Fruit fly (Drosophila melanogaster) whole organism, embryonic: ENCODE data around the gene Dbp73D.

Source experiments
- CG10565 ChIP-seq: fragments of 200-800 bp; sonication (Bioruptor generic); optimal IDR thresholded peaks from 3 replicates; lab custom pipeline; 2016; ENCODE audit warnings: missing biosample characterization, mild to moderate bottlenecking, missing genetic modification characterization
- CG11695 ChIP-seq: fragments of 200-800 bp; sonication (Bioruptor generic); IDR thresholded peaks from 3 replicates; pipeline ENCODE4 v1.3.6; 2022; ENCODE audit warnings: missing biosample characterization, missing genetic modification characterization
- CG4730 ChIP-seq: fragments of 200-800 bp; sonication (Bioruptor generic); IDR thresholded peaks from 2 replicates; pipeline ENCODE4 v1.3.6; 2022; ENCODE audit warnings: missing biosample characterization, missing genetic modification characterization
- CG4854 ChIP-seq: fragments of 200-800 bp; sonication (Bioruptor generic); optimal IDR thresholded peaks from 2 replicates; lab custom pipeline; 2016; ENCODE audit warnings: missing biosample characterization, missing genetic modification characterization, inconsistent platforms
- CG6854 ChIP-seq: fragments of 200-800 bp; sonication (Bioruptor generic); optimal IDR thresholded peaks from 3 replicates; lab custom pipeline; 2017; ENCODE audit warnings: missing biosample characterization, mild to moderate bottlenecking, missing genetic modification characterization
- MTF-1 ChIP-seq: fragments of 200-800 bp; sonication (Bioruptor generic); optimal IDR thresholded peaks from 2 replicates; lab custom pipeline; 2018; ENCODE audit warnings: missing biosample characterization, mild to moderate bottlenecking, missing genetic modification characterization, borderline replicate concordance
- corto ChIP-seq: fragments of 200-800 bp; sonication (Bioruptor generic); optimal IDR thresholded peaks from 2 replicates; lab custom pipeline; 2016; ENCODE audit warnings: missing biosample characterization, mild to moderate bottlenecking, missing genetic modification characterization, moderate library complexity
- cwo ChIP-seq: fragments of 200-800 bp; sonication (Bioruptor generic); optimal IDR thresholded peaks from 3 replicates; lab custom pipeline; 2017; ENCODE audit warnings: missing biosample characterization, missing genetic modification characterization, mild to moderate bottlenecking, moderate library complexity, missing genetic modification reagents
- p53 ChIP-seq: fragments of 200-800 bp; sonication (Bioruptor generic); optimal IDR thresholded peaks from 2 replicates; lab custom pipeline; 2016; ENCODE audit warnings: missing biosample characterization, missing genetic modification characterization
- ranshi ChIP-seq: fragments of 200-800 bp; sonication (Bioruptor generic); IDR thresholded peaks from 2 replicates; pipeline ENCODE4 v1.3.6; 2022; ENCODE audit warnings: missing biosample characterization, missing genetic modification characterization
- sens ChIP-seq: fragments of 200-800 bp; sonication (Bioruptor generic); peaks from one replicate; lab custom pipeline; 2016; ENCODE audit warnings: missing biosample characterization, missing genetic modification characterization
- z ChIP-seq: fragments of 200-800 bp; sonication (Bioruptor generic); IDR thresholded peaks from 3 replicates; pipeline ENCODE4 v1.3.6; 2022; ENCODE audit warnings: missing biosample characterization, missing genetic modification characterization

DNA sequence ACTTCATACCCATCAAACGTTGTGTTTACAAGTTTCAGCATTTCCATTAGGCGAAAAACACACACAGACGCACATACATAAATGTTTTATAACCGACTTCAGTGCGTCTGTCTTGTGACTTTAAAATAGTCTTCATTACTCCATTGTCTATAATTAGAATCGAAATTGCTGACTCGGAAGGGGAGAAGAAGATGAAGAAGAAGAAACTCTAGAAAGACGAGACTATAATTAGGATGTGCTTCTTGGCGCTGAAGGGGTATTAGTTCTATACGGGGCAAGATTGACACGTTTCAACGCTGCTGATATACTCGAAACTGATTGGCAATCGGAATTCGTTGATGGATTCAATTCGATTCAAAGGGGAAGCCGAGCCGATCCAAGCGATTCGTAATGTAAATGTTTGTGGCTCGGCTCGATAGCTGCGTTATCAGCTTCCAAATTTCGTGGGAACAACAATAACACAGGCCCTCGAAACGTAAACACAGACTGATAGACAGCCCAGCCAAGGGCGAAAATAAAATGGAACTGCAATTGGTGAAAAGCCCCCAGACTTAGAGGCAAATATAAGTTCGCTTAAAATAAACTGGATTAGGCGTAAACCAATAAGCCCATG, 21.8 kb downstream of the Dbp73D start:
- TF ChIP-seq CG10565 (GFP tag; lab: Kevin White, UChicago) (no peak), MTF-1 (GFP tag; lab: Kevin White, UChicago) (no peak), corto (GFP tag; lab: Kevin White, UChicago) (no peak), CG4854 (GFP tag; lab: Kevin White, UChicago) (no peak), p53 (GFP tag; lab: Kevin White, UChicago) (no peak), z (GFP tag; lab: Robert Waterston, UW) (no peak), CG6854 (GFP tag; lab: Kevin White, UChicago) (no peak), CG11695 (no peak), sens (GFP tag; lab: Kevin White, UChicago) (peak; percentile 61), CG4730 (GFP tag; lab: Robert Waterston, UW) (no peak), ranshi (no peak), cwo (GFP tag; lab: Kevin White, UChicago) (peak; percentile 29)
